Fruit fly (Drosophila melanogaster) whole organism, embryonic: Measurements from ENCODE around the gene Mocs1.

Source experiments
- CG10274 ChIP-seq: fragments of 200-800 bp; sonication (Bioruptor generic); optimal IDR thresholded peaks from 3 replicates; lab custom pipeline; 2017; ENCODE audit warnings: missing biosample characterization, mild to moderate bottlenecking, missing genetic modification characterization
- CG10462 ChIP-seq: fragments of 200-800 bp; sonication (Bioruptor generic); optimal IDR thresholded peaks from 2 replicates; lab custom pipeline; 2016; ENCODE audit warnings: missing biosample characterization, missing genetic modification characterization
- CG10565 ChIP-seq: fragments of 200-800 bp; sonication (Bioruptor generic); optimal IDR thresholded peaks from 3 replicates; lab custom pipeline; 2016; ENCODE audit warnings: missing biosample characterization, mild to moderate bottlenecking, missing genetic modification characterization
- CG11093 ChIP-seq: fragments of 200-800 bp; sonication (Bioruptor generic); IDR thresholded peaks from 3 replicates; pipeline ENCODE4 v1.3.6; 2022; ENCODE audit warnings: missing biosample characterization, missing genetic modification characterization
- CG11695 ChIP-seq: fragments of 200-800 bp; sonication (Bioruptor generic); IDR thresholded peaks from 3 replicates; pipeline ENCODE4 v1.3.6; 2022; ENCODE audit warnings: missing biosample characterization, missing genetic modification characterization
- CG13296 ChIP-seq: fragments of 200-800 bp; sonication (Bioruptor generic); optimal IDR thresholded peaks from 3 replicates; lab custom pipeline; 2018; ENCODE audit warnings: missing biosample characterization, mild to moderate bottlenecking, missing genetic modification characterization
- CG13424 ChIP-seq: fragments of 200-800 bp; sonication (Bioruptor generic); optimal IDR thresholded peaks from 2 replicates; lab custom pipeline; 2019; ENCODE audit warnings: missing biosample characterization, mild to moderate bottlenecking, missing genetic modification characterization, moderate library complexity
- CG17359 ChIP-seq: fragments of 200-800 bp; sonication (Bioruptor generic); optimal IDR thresholded peaks from 3 replicates; lab custom pipeline; 2018; ENCODE audit warnings: missing biosample characterization, mild to moderate bottlenecking, missing genetic modification characterization, moderate library complexity
- CG18262 ChIP-seq: fragments of 200-800 bp; optimal IDR thresholded peaks from 3 replicates; lab custom pipeline; 2019; ENCODE audit warnings: missing biosample characterization, mild to moderate bottlenecking, missing genetic modification characterization, moderate library complexity
- CG34422 ChIP-seq: fragments of 200-800 bp; sonication (Bioruptor generic); IDR thresholded peaks from 3 replicates; pipeline ENCODE4 v1.3.6; 2022; ENCODE audit warnings: missing biosample characterization, missing genetic modification characterization
- CG3847 ChIP-seq: fragments of 200-800 bp; sonication (Bioruptor generic); IDR thresholded peaks from 2 replicates; pipeline ENCODE4 v1.3.6; 2022; ENCODE audit warnings: missing biosample characterization, missing genetic modification characterization
- CG4854 ChIP-seq: fragments of 200-800 bp; sonication (Bioruptor generic); optimal IDR thresholded peaks from 2 replicates; lab custom pipeline; 2016; ENCODE audit warnings: missing biosample characterization, missing genetic modification characterization, inconsistent platforms
- CG5180 ChIP-seq: fragments of 200-800 bp; sonication (Bioruptor generic); optimal IDR thresholded peaks from 3 replicates; lab custom pipeline; 2017; ENCODE audit warnings: missing biosample characterization, missing genetic modification characterization, mild to moderate bottlenecking, moderate library complexity, missing genetic modification reagents
- CG6175 ChIP-seq: fragments of 200-800 bp; sonication (Bioruptor generic); IDR thresholded peaks from 3 replicates; pipeline ENCODE4 v1.3.6; 2022; ENCODE audit warnings: missing biosample characterization, missing genetic modification characterization
- CG7987 ChIP-seq: fragments of 200-800 bp; sonication (Bioruptor generic); optimal IDR thresholded peaks from 2 replicates; lab custom pipeline; 2018; ENCODE audit warnings: missing biosample characterization, mild to moderate bottlenecking, missing genetic modification characterization, moderate library complexity
- CG9609 ChIP-seq: fragments of 200-800 bp; sonication (Bioruptor generic); optimal IDR thresholded peaks from 3 replicates; lab custom pipeline; 2016; ENCODE audit warnings: missing biosample characterization, missing genetic modification characterization
- CrebB ChIP-seq: fragments of 200-800 bp; sonication (Bioruptor generic); optimal IDR thresholded peaks from 3 replicates; lab custom pipeline; 2018; ENCODE audit warnings: missing biosample characterization, mild to moderate bottlenecking, missing genetic modification characterization
- Dfd ChIP-seq, 2 experiments: fragments of >200 bp; optimal IDR thresholded peaks; 2 replicates each; lab custom pipeline; 2017; ENCODE audit warnings: missing biosample characterization in 2 of 2, missing genetic modification characterization in 2 of 2
- Doc3 ChIP-seq: fragments of 200-800 bp; sonication (Bioruptor generic); IDR thresholded peaks from 3 replicates; pipeline ENCODE4 v1.3.6; 2022; ENCODE audit warnings: missing biosample characterization, missing genetic modification characterization; ENCODE audit not compliant: partially characterized antibody
- Dref ChIP-seq: fragments of 200-800 bp; sonication (Bioruptor generic); IDR thresholded peaks from 2 replicates; pipeline ENCODE4 v1.3.6; 2022; ENCODE audit warnings: missing biosample characterization, missing genetic modification characterization
- Ets65A ChIP-seq: fragments of 200-800 bp; sonication (Bioruptor generic); peaks from one replicate; lab custom pipeline; 2016; ENCODE audit warnings: missing biosample characterization, missing genetic modification characterization
- Fer2 ChIP-seq: fragments of 200-800 bp; sonication (Bioruptor generic); optimal IDR thresholded peaks from 2 replicates; lab custom pipeline; 2018; ENCODE audit warnings: missing biosample characterization, mild to moderate bottlenecking, missing genetic modification characterization, moderate library complexity
- HLH3B ChIP-seq: fragments of 200-800 bp; sonication (Bioruptor generic); IDR thresholded peaks from 2 replicates; pipeline ENCODE4 v1.3.6; 2022; ENCODE audit warnings: missing biosample characterization, missing genetic modification characterization
- Myb ChIP-seq: fragments of 200-800 bp; sonication (Bioruptor generic); optimal IDR thresholded peaks from 2 replicates; lab custom pipeline; 2016; ENCODE audit warnings: missing biosample characterization, missing genetic modification characterization
- Optix ChIP-seq: fragments of 200-800 bp; sonication (Bioruptor generic); IDR thresholded peaks from 3 replicates; pipeline ENCODE4 v1.3.6; 2022; ENCODE audit warnings: missing biosample characterization, missing genetic modification characterization
- Sry-δ ChIP-seq: fragments of 200-800 bp; sonication (Bioruptor generic); optimal IDR thresholded peaks from 2 replicates; lab custom pipeline; 2016; ENCODE audit warnings: missing biosample characterization, missing genetic modification characterization
- ase ChIP-seq: fragments of 200-800 bp; sonication (Bioruptor generic); IDR thresholded peaks from 3 replicates; pipeline ENCODE4 v1.3.6; 2022; ENCODE audit warnings: missing biosample characterization, missing genetic modification characterization
- btn ChIP-seq: fragments of 200-800 bp; sonication (Bioruptor generic); optimal IDR thresholded peaks from 2 replicates; lab custom pipeline; 2016; ENCODE audit warnings: missing biosample characterization, missing genetic modification characterization
- cas ChIP-seq: fragments of 200-800 bp; sonication (Bioruptor generic); IDR thresholded peaks from 2 replicates; pipeline ENCODE4 v1.3.6; 2022; ENCODE audit warnings: missing biosample characterization, missing genetic modification characterization
- chinmo ChIP-seq: fragments of 200-800 bp; sonication (Bioruptor generic); IDR thresholded peaks from 4 replicates; pipeline ENCODE4 v1.3.6; 2022; ENCODE audit warnings: missing biosample characterization, missing genetic modification characterization; ENCODE audit not compliant: partially characterized antibody
- crol ChIP-seq: fragments of 200-800 bp; sonication (Bioruptor generic); IDR thresholded peaks from 2 replicates; pipeline ENCODE4 v1.3.6; 2022; ENCODE audit warnings: missing biosample characterization, missing genetic modification characterization
- dati ChIP-seq: fragments of 200-800 bp; sonication (Bioruptor generic); IDR thresholded peaks from 2 replicates; pipeline ENCODE4 v1.3.6; 2022; ENCODE audit warnings: missing biosample characterization, missing genetic modification characterization
- gcm ChIP-seq: fragments of 200-800 bp; sonication (Bioruptor generic); optimal IDR thresholded peaks from 2 replicates; lab custom pipeline; 2019; ENCODE audit warnings: missing biosample characterization, mild to moderate bottlenecking, missing genetic modification characterization, moderate library complexity
- gt ChIP-seq: fragments of 200-800 bp; sonication (Bioruptor generic); IDR thresholded peaks from 2 replicates; pipeline ENCODE4 v1.3.6; 2022; ENCODE audit warnings: missing biosample characterization, missing genetic modification characterization
- ham ChIP-seq: fragments of 200-800 bp; sonication (Bioruptor generic); IDR thresholded peaks from 2 replicates; pipeline ENCODE4 v1.3.6; 2022; ENCODE audit warnings: missing biosample characterization, missing genetic modification characterization
- hkb ChIP-seq, 2 experiments: fragments of 200-800 bp in 1 of 2; fragments of >200 bp in 1 of 2; sonication (Bioruptor generic) in 1 of 2; IDR thresholded peaks in 1 of 2; optimal IDR thresholded peaks in 1 of 2; 2 replicates each; pipeline versions ENCODE4 v1.3.6 to Lab custom; 2017 to 2022; ENCODE audit warnings: missing biosample characterization in 1 of 2, missing genetic modification characterization in 1 of 2
- maf-S ChIP-seq: fragments of 200-800 bp; sonication (Bioruptor generic); optimal IDR thresholded peaks from 2 replicates; lab custom pipeline; 2016; ENCODE audit warnings: missing biosample characterization, missing genetic modification characterization
- mirr ChIP-seq: fragments of 200-800 bp; sonication (Bioruptor generic); optimal IDR thresholded peaks from 3 replicates; lab custom pipeline; 2018; ENCODE audit warnings: missing biosample characterization, mild to moderate bottlenecking, missing genetic modification characterization
- pan ChIP-seq, 4 experiments: fragments of >200 bp in 3 of 4; fragments of 200-800 bp in 1 of 4; sonication (Bioruptor generic) in 1 of 4; optimal IDR thresholded peaks in 3 of 4; IDR thresholded peaks in 1 of 4; 2 replicates each; pipeline versions ENCODE4 v1.3.6 to Lab custom; 2017 to 2022; ENCODE audit warnings: missing biosample characterization in 2 of 4, missing genetic modification characterization in 2 of 4, mixed read lengths in 1 of 4
- pb ChIP-seq: fragments of 200-800 bp; sonication (Bioruptor generic); optimal IDR thresholded peaks from 3 replicates; lab custom pipeline; 2016; ENCODE audit warnings: missing biosample characterization, missing genetic modification characterization
- peb ChIP-seq: fragments of 200-800 bp; sonication (Bioruptor generic); IDR thresholded peaks from 2 replicates; pipeline ENCODE4 v1.3.6; 2022; ENCODE audit warnings: missing biosample characterization, missing genetic modification characterization
- pros ChIP-seq: fragments of 200-800 bp; sonication (Bioruptor generic); optimal IDR thresholded peaks from 3 replicates; lab custom pipeline; 2019; ENCODE audit warnings: missing biosample characterization, mild to moderate bottlenecking, missing genetic modification characterization, moderate library complexity
- row ChIP-seq: fragments of 200-800 bp; sonication (Bioruptor generic); IDR thresholded peaks from 3 replicates; pipeline ENCODE4 v1.3.6; 2022; ENCODE audit warnings: missing biosample characterization, missing genetic modification characterization
- sc ChIP-seq, 3 experiments: fragments of >200 bp in 2 of 3; fragments of 200-800 bp in 1 of 3; sonication (Bioruptor generic) in 1 of 3; optimal IDR thresholded peaks; 2 replicates in 2 of 3; 3 replicates in 1 of 3; lab custom pipeline; 2017; ENCODE audit warnings: mild to moderate bottlenecking in 1 of 3, missing biosample characterization in 1 of 3, missing genetic modification characterization in 1 of 3, missing genetic modification reagents in 1 of 3
- schlank ChIP-seq: fragments of 200-800 bp; sonication (Bioruptor generic); optimal IDR thresholded peaks from 2 replicates; lab custom pipeline; 2018; ENCODE audit warnings: missing biosample characterization, mild to moderate bottlenecking, missing genetic modification characterization
- toy ChIP-seq: fragments of 200-800 bp; sonication (Bioruptor generic); IDR thresholded peaks from 2 replicates; pipeline ENCODE4 v1.3.6; 2022; ENCODE audit warnings: missing biosample characterization, missing genetic modification characterization
- trh ChIP-seq: fragments of 200-800 bp; sonication (Bioruptor generic); optimal IDR thresholded peaks from 2 replicates; lab custom pipeline; 2016; ENCODE audit warnings: missing biosample characterization, missing genetic modification characterization
- tup ChIP-seq: fragments of 200-800 bp; sonication (Bioruptor generic); optimal IDR thresholded peaks from 2 replicates; lab custom pipeline; 2016; ENCODE audit warnings: missing biosample characterization, mild to moderate bottlenecking, missing genetic modification characterization, moderate library complexity
- vfl ChIP-seq: fragments of 200-800 bp; sonication (Bioruptor generic); optimal IDR thresholded peaks from 2 replicates; lab custom pipeline; 2016; ENCODE audit warnings: missing biosample characterization, missing genetic modification characterization

Gene Mocs1

DNA sequence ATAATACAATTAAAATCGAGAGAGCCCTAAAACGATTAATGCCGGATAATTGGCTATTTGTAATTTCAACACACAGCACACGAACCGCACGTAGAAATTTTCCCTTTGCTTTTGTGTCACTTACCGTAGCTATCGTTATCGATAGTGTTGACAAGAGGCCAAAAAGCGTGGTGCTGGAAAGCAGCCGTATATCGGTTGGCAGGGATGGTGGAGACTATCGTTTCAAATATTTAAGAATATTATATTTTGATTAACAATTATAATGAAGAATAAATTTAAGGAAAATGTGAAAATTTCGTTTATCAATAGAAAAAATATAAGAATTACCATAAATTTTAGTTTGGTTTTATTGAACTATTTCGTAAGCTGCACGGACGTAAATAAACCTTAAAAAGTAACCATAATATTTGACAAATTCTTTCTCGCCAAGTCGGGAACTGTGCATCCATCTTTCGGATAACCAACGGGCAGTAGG lies 22.8 kb downstream of the Mocs1 start, which contains the start of gene JIL-1 (continued):
- no peak for TF ChIP-seq hkb (optimal IDR thresholded peaks at IDR 0.05; lab: Kevin White, UChicago)
- TF ChIP-seq hkb (GFP tag; IDR thresholded peaks at IDR 0.05; lab: Robert Waterston, UW): peak; percentile 26; the same call in 1 of the 2 replicates
- TF ChIP-seq CG13296 (GFP tag; lab: Kevin White, UChicago): peak; percentile 47
- TF ChIP-seq gt: no peak
- no peak for TF ChIP-seq Fer2 (tag; lab: Kevin White, UChicago)
- TF ChIP-seq Doc3 (GFP tag; lab: Robert Waterston, UW): peak; percentile 69
- TF ChIP-seq pan (optimal IDR thresholded peaks at IDR 0.05; lab: Kevin White, UChicago): no peak
- peak in 1 of 2 experiments; percentile 68 for TF ChIP-seq pan (GFP tag; optimal IDR thresholded peaks at IDR 0.05 in 1 of 2, IDR thresholded peaks at IDR 0.05 in 1 of 2)
- peak; percentile 35; the same call in 1 of the 2 replicates for TF ChIP-seq HLH3B (GFP tag; lab: Robert Waterston, UW)
- TF ChIP-seq toy (GFP tag; lab: Robert Waterston, UW): peak; percentile 43; the same call in 1 of the 2 replicates
- TF ChIP-seq CG3847 (GFP tag; lab: Robert Waterston, UW): peak; percentile 96
- TF ChIP-seq CG5180 (GFP tag; lab: Kevin White, UChicago): no peak
- TF ChIP-seq CG11093 (GFP tag; lab: Robert Waterston, UW): peak; percentile 59; the same call in 1 of the 3 replicates
- peak; percentile 35 for TF ChIP-seq CG13424 (tag; lab: Kevin White, UChicago)
- TF ChIP-seq schlank: no peak
- no peak for TF ChIP-seq CG10565
- TF ChIP-seq sc (optimal IDR thresholded peaks at IDR 0.05; lab: Kevin White, UChicago): no peak
- TF ChIP-seq sc (GFP tag; optimal IDR thresholded peaks at IDR 0.05; lab: Kevin White, UChicago): no peak
- TF ChIP-seq row (GFP tag; lab: Robert Waterston, UW): peak; percentile 93
- no peak for TF ChIP-seq CG10274
- peak; percentile 48 for TF ChIP-seq CG4854 (GFP tag; lab: Kevin White, UChicago)
- TF ChIP-seq Myb (GFP tag; lab: Kevin White, UChicago): peak; percentile 31
- peak; percentile 81 for TF ChIP-seq CG34422 (GFP tag; lab: Robert Waterston, UW)
- peak; percentile 65 for TF ChIP-seq Sry-δ
- peak; percentile 57 for TF ChIP-seq cas (GFP tag; lab: Robert Waterston, UW)
- TF ChIP-seq ham (GFP tag; lab: Robert Waterston, UW): peak; percentile 40; the same call in 1 of the 2 replicates
- peak; percentile 3 for TF ChIP-seq CG9609 (GFP tag; lab: Kevin White, UChicago)
- TF ChIP-seq Optix (GFP tag; lab: Robert Waterston, UW): no peak
- TF ChIP-seq gcm: no peak
- peak; percentile 3 for TF ChIP-seq tup
- peak; percentile 33 for TF ChIP-seq peb (GFP tag; lab: Robert Waterston, UW)
- TF ChIP-seq crol: no peak
- TF ChIP-seq chinmo (GFP tag; lab: Robert Waterston, UW): peak; percentile 67; the same call in 2 of the 4 replicates
- TF ChIP-seq CG6175 (GFP tag; lab: Robert Waterston, UW): peak; percentile 71; the same call in 2 of the 3 replicates
- no peak for TF ChIP-seq CrebB (tag; lab: Kevin White, UChicago)
- no peak for TF ChIP-seq btn (GFP tag; lab: Kevin White, UChicago)
- TF ChIP-seq trh: peak; percentile 8
- TF ChIP-seq Dref: peak; percentile 84
- TF ChIP-seq mirr (GFP tag; lab: Kevin White, UChicago): no peak
- TF ChIP-seq dati (GFP tag; lab: Robert Waterston, UW): peak; percentile 47; the same call in 1 of the 2 replicates
- TF ChIP-seq ase (GFP tag; lab: Robert Waterston, UW): peak; percentile 76
- TF ChIP-seq CG11695 (GFP tag; lab: Robert Waterston, UW): 0 out of 3 replicates have a peak, but pooled peaks have one; percentile 30
- peak; percentile 96 for TF ChIP-seq Ets65A (GFP tag; lab: Kevin White, UChicago)
- TF ChIP-seq pros (GFP tag; lab: Kevin White, UChicago): no peak
- TF ChIP-seq CG17359 (tag; lab: Kevin White, UChicago): peak; percentile 62
- peak; percentile 43 for TF ChIP-seq CG18262
- no peak for TF ChIP-seq maf-S
- TF ChIP-seq CG7987: peak; percentile 2
- no peak for TF ChIP-seq CG10462
- peak; percentile 64 for TF ChIP-seq vfl (GFP tag; lab: Kevin White, UChicago)
- TF ChIP-seq Dfd (GFP tag; optimal IDR thresholded peaks at IDR 0.05; lab: Kevin White, UChicago): no peak
- no peak for TF ChIP-seq pb
